Worm (Caenorhabditis elegans) whole organism, L4 larva: ENCODE results near the gene F17C8.9.

ENCODE experiments used
- F26F4.8 ChIP-seq: fragments of 200-800 bp; sonication (Bioruptor generic); conservative IDR thresholded peaks from 2 replicates; pipeline ENCODE4 v1.3.6; 2022; ENCODE audit warnings: missing genetic modification characterization, missing compliant biosample characterization
- R02D3.7 ChIP-seq: fragments of 150-350 bp; sonication (generic microtip); optimal IDR thresholded peaks from 3 replicates; lab custom pipeline; 2014; ENCODE audit warnings: missing biosample characterization, missing genetic modification characterization
- Y48G9A.11 ChIP-seq: fragments of 200-800 bp; sonication (Bioruptor generic); IDR thresholded peaks from 2 replicates; pipeline ENCODE4 v1.3.6; 2022; ENCODE audit warnings: missing genetic modification reagents, missing genetic modification characterization, missing compliant biosample characterization
- Y75B8A.6 ChIP-seq: fragments of 200-800 bp; sonication (Bioruptor generic); IDR thresholded peaks from 2 replicates; pipeline ENCODE4 v1.3.6; 2022; ENCODE audit warnings: missing genetic modification reagents, missing genetic modification characterization, missing compliant biosample characterization
- ZK337.2 ChIP-seq: fragments of 200-800 bp; sonication (Bioruptor generic); IDR thresholded peaks from 2 replicates; pipeline ENCODE4 v1.3.6; 2022; ENCODE audit warnings: missing genetic modification reagents, missing genetic modification characterization, missing compliant biosample characterization
- aha-1 ChIP-seq: fragments of 150-350 bp; peaks from one replicate; lab custom pipeline; 2014; ENCODE audit warnings: missing biosample characterization, missing genetic modification characterization
- aly-2 ChIP-seq: sonication (generic microtip); optimal IDR thresholded peaks from 2 replicates; lab custom pipeline; 2018; ENCODE audit warnings: missing biosample characterization, missing genetic modification characterization
- ama-1 ChIP-seq: fragments of 150-350 bp; optimal IDR thresholded peaks from 2 replicates; lab custom pipeline; 2014; ENCODE audit warnings: inconsistent platforms, mixed read lengths
- ceh-28 ChIP-seq: fragments of 150-350 bp; optimal IDR thresholded peaks from 2 replicates; lab custom pipeline; 2014; ENCODE audit warnings: missing biosample characterization, missing genetic modification reagents, missing genetic modification characterization
- ceh-62 ChIP-seq: sonication (generic microtip); optimal IDR thresholded peaks from 2 replicates; lab custom pipeline; 2017; ENCODE audit warnings: missing biosample characterization, missing genetic modification characterization
- ceh-82 ChIP-seq: sonication (generic microtip); optimal IDR thresholded peaks from 2 replicates; lab custom pipeline; 2017; ENCODE audit warnings: missing biosample characterization, missing genetic modification characterization
- ces-1 ChIP-seq: fragments of 150-350 bp; sonication (generic microtip); optimal IDR thresholded peaks from 4 replicates; lab custom pipeline; 2014; ENCODE audit warnings: missing biosample characterization, missing genetic modification reagents, missing genetic modification characterization
- ctbp-1 ChIP-seq: fragments of 200-800 bp; sonication (Bioruptor generic); IDR thresholded peaks from 2 replicates; pipeline ENCODE4 v1.3.6; 2022; ENCODE audit warnings: missing genetic modification reagents, missing genetic modification characterization, missing compliant biosample characterization
- daf-16 ChIP-seq, 3 experiments: sonication (generic microtip); optimal IDR thresholded peaks; 2 replicates each; lab custom pipeline; 2016 to 2017; ENCODE audit warnings: missing genetic modification characterization in 3 of 3, missing genetic modification reagents in 3 of 3, mild to moderate bottlenecking in 2 of 3, missing compliant biosample characterization in 2 of 3, missing biosample characterization in 1 of 3, moderate library complexity in 1 of 3
- daf-19 ChIP-seq: fragments of 200-800 bp; sonication (Bioruptor generic); conservative IDR thresholded peaks from 2 replicates; pipeline ENCODE4 v1.3.6; 2022; ENCODE audit warnings: missing genetic modification characterization, missing compliant biosample characterization
- dmd-6 ChIP-seq: fragments of 200-800 bp; sonication (Bioruptor generic); IDR thresholded peaks from 2 replicates; pipeline ENCODE4 v1.3.6; 2022; ENCODE audit warnings: missing genetic modification reagents, missing genetic modification characterization, missing compliant biosample characterization
- dmd-9 ChIP-seq: fragments of 200-800 bp; sonication (Bioruptor generic); IDR thresholded peaks from 2 replicates; pipeline ENCODE4 v1.3.6; 2022; ENCODE audit warnings: missing genetic modification reagents, missing genetic modification characterization, missing compliant biosample characterization
- dpl-1 ChIP-seq: fragments of 150-350 bp; optimal IDR thresholded peaks from 2 replicates; lab custom pipeline; 2014; ENCODE audit warnings: missing biosample characterization, missing genetic modification reagents, missing genetic modification characterization
- dve-1 ChIP-seq: sonication (generic microtip); optimal IDR thresholded peaks from 2 replicates; lab custom pipeline; 2017; ENCODE audit warnings: antibody characterized with exemption, mild to moderate bottlenecking, missing genetic modification characterization, missing compliant biosample characterization; ENCODE audit not compliant: insufficient read depth
- egl-43 ChIP-seq: fragments of 200-800 bp; sonication (Bioruptor generic); IDR thresholded peaks from 2 replicates; pipeline ENCODE4 v1.3.6; 2022; ENCODE audit warnings: missing genetic modification reagents, missing genetic modification characterization, missing compliant biosample characterization
- fkh-10 ChIP-seq: fragments of 150-350 bp; optimal IDR thresholded peaks from 2 replicates; lab custom pipeline; 2014; ENCODE audit warnings: missing biosample characterization, missing genetic modification reagents, missing genetic modification characterization
- gei-8 ChIP-seq: fragments of 200-800 bp; sonication (Bioruptor generic); optimal IDR thresholded peaks from 2 replicates; lab custom pipeline; 2018; ENCODE audit warnings: mild to moderate bottlenecking, missing genetic modification characterization, missing compliant biosample characterization
- hlh-11 ChIP-seq: fragments of 200-800 bp; sonication (Bioruptor generic); optimal IDR thresholded peaks from 2 replicates; lab custom pipeline; 2018; ENCODE audit warnings: mild to moderate bottlenecking, missing genetic modification characterization, missing compliant biosample characterization
- hmg-1.1 ChIP-seq: fragments of 200-800 bp; sonication (Bioruptor generic); IDR thresholded peaks from 2 replicates; pipeline ENCODE4 v1.3.6; 2022; ENCODE audit warnings: missing genetic modification reagents, missing genetic modification characterization, missing compliant biosample characterization
- lin-1 ChIP-seq: fragments of 200-800 bp; sonication (Bioruptor generic); IDR thresholded peaks from 2 replicates; pipeline ENCODE4 v1.3.6; 2022; ENCODE audit warnings: missing genetic modification reagents, missing genetic modification characterization, missing compliant biosample characterization
- lin-38 ChIP-seq: fragments of 200-800 bp; sonication (Bioruptor generic); IDR thresholded peaks from 2 replicates; pipeline ENCODE4 v1.3.6; 2022; ENCODE audit warnings: missing genetic modification reagents, missing genetic modification characterization, missing compliant biosample characterization
- lin-39 ChIP-seq: fragments of 150-350 bp; optimal IDR thresholded peaks from 2 replicates; lab custom pipeline; 2014; ENCODE audit warnings: missing biosample characterization, missing genetic modification reagents, missing genetic modification characterization
- mdt-29 ChIP-seq: fragments of 200-800 bp; sonication (Bioruptor generic); IDR thresholded peaks from 2 replicates; pipeline ENCODE4 v1.3.6; 2022; ENCODE audit warnings: missing genetic modification reagents, missing genetic modification characterization, missing compliant biosample characterization
- mxl-2 ChIP-seq: fragments of 200-800 bp; sonication (Bioruptor generic); conservative IDR thresholded peaks from 2 replicates; pipeline ENCODE4 v1.3.6; 2022; ENCODE audit warnings: missing genetic modification reagents, missing genetic modification characterization, missing compliant biosample characterization
- mxl-3 ChIP-seq: fragments of 200-800 bp; sonication (Bioruptor generic); optimal IDR thresholded peaks from 2 replicates; lab custom pipeline; 2018; ENCODE audit warnings: mild to moderate bottlenecking, missing genetic modification characterization, missing compliant biosample characterization
- nhr-102 ChIP-seq: sonication (generic microtip); optimal IDR thresholded peaks from 2 replicates; lab custom pipeline; 2016; ENCODE audit warnings: mild to moderate bottlenecking, missing genetic modification characterization, moderate library complexity, missing compliant biosample characterization
- nhr-11 ChIP-seq: fragments of 150-350 bp; optimal IDR thresholded peaks from 2 replicates; lab custom pipeline; 2014; ENCODE audit warnings: missing biosample characterization, missing genetic modification characterization
- nhr-28 ChIP-seq: fragments of 150-350 bp; optimal IDR thresholded peaks from 2 replicates; lab custom pipeline; 2014; ENCODE audit warnings: missing biosample characterization, missing genetic modification characterization
- nhr-76 ChIP-seq: fragments of 150-350 bp; optimal IDR thresholded peaks from 2 replicates; lab custom pipeline; 2014; ENCODE audit warnings: missing biosample characterization, missing genetic modification characterization
- php-3 ChIP-seq: fragments of 200-800 bp; sonication (Bioruptor generic); IDR thresholded peaks from 2 replicates; pipeline ENCODE4 v1.3.6; 2022; ENCODE audit warnings: missing genetic modification reagents, missing genetic modification characterization, missing compliant biosample characterization
- sdz-12 ChIP-seq: fragments of 200-800 bp; sonication (Bioruptor generic); optimal IDR thresholded peaks from 2 replicates; lab custom pipeline; 2018; ENCODE audit warnings: mild to moderate bottlenecking, missing genetic modification characterization, missing compliant biosample characterization
- skn-1 ChIP-seq: fragments of 150-350 bp; optimal IDR thresholded peaks from 2 replicates; lab custom pipeline; 2014; ENCODE audit warnings: missing biosample characterization, missing genetic modification characterization
- snpc-1.2 ChIP-seq: fragments of 200-800 bp; sonication (Bioruptor generic); IDR thresholded peaks from 2 replicates; pipeline ENCODE4 v1.3.6; 2022; ENCODE audit warnings: missing genetic modification reagents, missing genetic modification characterization, missing compliant biosample characterization
- spr-1 ChIP-seq: sonication (generic microtip); optimal IDR thresholded peaks from 2 replicates; lab custom pipeline; 2016; ENCODE audit warnings: mild to moderate bottlenecking, missing genetic modification characterization, missing compliant biosample characterization
- unc-39 ChIP-seq: sonication (generic microtip); optimal IDR thresholded peaks from 2 replicates; lab custom pipeline; 2017; ENCODE audit warnings: missing biosample characterization, missing genetic modification characterization
- unc-62 ChIP-seq, 3 experiments: fragments of 150-350 bp in 1 of 3; sonication (generic microtip); optimal IDR thresholded peaks in 2 of 3; peaks in 1 of 3; 1 replicate in 1 of 3; 2 replicates in 2 of 3; lab custom pipeline; 2014 to 2017; ENCODE audit warnings: missing biosample characterization in 3 of 3, missing genetic modification characterization in 3 of 3, missing genetic modification reagents in 3 of 3, missing genotype in 1 of 3
- vab-7 ChIP-seq: fragments of 200-800 bp; sonication (Bioruptor generic); IDR thresholded peaks from 2 replicates; pipeline ENCODE4 v1.3.6; 2022; ENCODE audit warnings: missing genetic modification reagents, missing genetic modification characterization, missing compliant biosample characterization
- zip-11 ChIP-seq: fragments of 200-800 bp; sonication (Bioruptor generic); IDR thresholded peaks from 2 replicates; pipeline ENCODE4 v1.3.6; 2022; ENCODE audit warnings: missing genetic modification characterization, missing compliant biosample characterization
- ztf-11 ChIP-seq: fragments of 150-350 bp; optimal IDR thresholded peaks from 2 replicates; lab custom pipeline; 2014; ENCODE audit warnings: missing biosample characterization, missing genetic modification characterization

F17C8.9 gene

ce11 chrIII:4720620-4721227, 13.4 kb upstream of the F17C8.9 start, which contains the start of gene emb-5 (continued):
- TF ChIP-seq R02D3.7 (tag; lab: Kevin White, UChicago): no peak
- no peak for TF ChIP-seq fkh-10 (GFP tag; lab: Kevin White, UChicago)
- TF ChIP-seq F26F4.8 (GFP tag; lab: Robert Waterston, UW): no peak
- peak in 1 of 2 experiments; percentile 5 for TF ChIP-seq unc-62 (GFP tag; optimal IDR thresholded peaks at IDR 0.05 in 1 of 2; lab: Kevin White, UChicago)
- TF ChIP-seq unc-62 (tag; optimal IDR thresholded peaks at IDR 0.05; lab: Kevin White, UChicago): no peak
- TF ChIP-seq dpl-1 (GFP tag; lab: Kevin White, UChicago): peak; percentile 92
- no peak for TF ChIP-seq egl-43 (GFP tag; lab: Robert Waterston, UW)
- TF ChIP-seq Y48G9A.11: no peak
- no peak for TF ChIP-seq hlh-11
- TF ChIP-seq ama-1 (lab: Kevin White, UChicago): peak; percentile 68
- TF ChIP-seq dve-1 (tag; lab: Kevin White, UChicago): no peak
- TF ChIP-seq unc-39 (tag; lab: Kevin White, UChicago): no peak
- no peak for TF ChIP-seq lin-39
- peak; percentile 27 for TF ChIP-seq nhr-28 (tag; lab: Kevin White, UChicago)
- TF ChIP-seq ZK337.2 (GFP tag; lab: Robert Waterston, UW): no peak
- no peak for TF ChIP-seq ceh-28 (tag; lab: Kevin White, UChicago)
- no peak for TF ChIP-seq Y75B8A.6 (GFP tag; lab: Robert Waterston, UW)
- TF ChIP-seq daf-16 (GFP tag; optimal IDR thresholded peaks at IDR 0.05; lab: Kevin White, UChicago): no peak
- TF ChIP-seq daf-16 (tag; optimal IDR thresholded peaks at IDR 0.05; lab: Kevin White, UChicago): peak; percentile 10
- TF ChIP-seq php-3: no peak
- TF ChIP-seq gei-8 (GFP tag; lab: Kevin White, UChicago): no peak
- no peak for TF ChIP-seq dmd-6 (GFP tag; lab: Robert Waterston, UW)
- TF ChIP-seq nhr-102 (tag; lab: Kevin White, UChicago): no peak
- no peak for TF ChIP-seq lin-1 (GFP tag; lab: Robert Waterston, UW)
- no peak for TF ChIP-seq ces-1 (GFP tag; lab: Kevin White, UChicago)
- TF ChIP-seq nhr-76 (tag; lab: Kevin White, UChicago): no peak
- peak; percentile 94 for TF ChIP-seq lin-38
- no peak for TF ChIP-seq nhr-11 (tag; lab: Kevin White, UChicago)
- TF ChIP-seq dmd-9 (GFP tag; lab: Robert Waterston, UW): no peak
- no peak for TF ChIP-seq mxl-2 (GFP tag; lab: Robert Waterston, UW)
- no peak for TF ChIP-seq zip-11
- no peak for TF ChIP-seq aha-1 (tag; lab: Kevin White, UChicago)
- no peak for TF ChIP-seq ztf-11 (tag; lab: Kevin White, UChicago)
- no peak for TF ChIP-seq sdz-12
- no peak for TF ChIP-seq spr-1 (tag; lab: Kevin White, UChicago)
- no peak; the same call in none of the 2 replicates for TF ChIP-seq hmg-1.1 (GFP tag; lab: Robert Waterston, UW)
- no peak for TF ChIP-seq vab-7 (GFP tag; lab: Robert Waterston, UW)
- no peak for TF ChIP-seq ceh-62
- no peak for TF ChIP-seq aly-2 (tag; lab: Kevin White, UChicago)
- TF ChIP-seq ceh-82 (tag; lab: Kevin White, UChicago): no peak
- no peak for TF ChIP-seq mxl-3 (GFP tag; lab: Kevin White, UChicago)
- no peak for TF ChIP-seq ctbp-1
- TF ChIP-seq daf-19: no peak
- TF ChIP-seq mdt-29: no peak
- no peak for TF ChIP-seq skn-1 (tag; lab: Kevin White, UChicago)
- TF ChIP-seq snpc-1.2 (GFP tag; lab: Robert Waterston, UW): no peak
